Worm (Caenorhabditis elegans) whole organism, young adult: ENCODE results near the gene mrpl-35.

ENCODE experiments used
- B0336.3 ChIP-seq: fragments of 200-800 bp; sonication (Bioruptor generic); IDR thresholded peaks from 2 replicates; pipeline ENCODE4 v1.3.6; 2022; ENCODE audit warnings: missing genetic modification characterization, missing compliant biosample characterization
- D2030.7 ChIP-seq: fragments of 200-800 bp; sonication (Bioruptor generic); IDR thresholded peaks from 2 replicates; pipeline ENCODE4 v1.3.6; 2022; ENCODE audit warnings: missing genetic modification reagents, missing genetic modification characterization, missing compliant biosample characterization
- F22D6.2 ChIP-seq: sonication (generic microtip); optimal IDR thresholded peaks from 2 replicates; lab custom pipeline; 2016; ENCODE audit warnings: mild to moderate bottlenecking, missing genetic modification characterization, missing compliant biosample characterization
- F23B12.7 ChIP-seq: sonication (generic microtip); optimal IDR thresholded peaks from 2 replicates; lab custom pipeline; 2017; ENCODE audit warnings: missing genetic modification characterization, mild to moderate bottlenecking, missing compliant biosample characterization, antibody characterized with exemption, moderate library complexity; ENCODE audit not compliant: insufficient read depth
- F33H1.4 ChIP-seq: fragments of 200-800 bp; sonication (Bioruptor generic); IDR thresholded peaks from 2 replicates; pipeline ENCODE4 v1.3.6; 2022; ENCODE audit warnings: missing genetic modification reagents, missing genetic modification characterization, missing compliant biosample characterization
- F52B5.7 ChIP-seq: sonication (generic microtip); optimal IDR thresholded peaks from 2 replicates; lab custom pipeline; 2016; ENCODE audit warnings: mild to moderate bottlenecking, missing genetic modification characterization, missing compliant biosample characterization
- F57A8.1 ChIP-seq: fragments of 200-800 bp; sonication (Bioruptor generic); optimal IDR thresholded peaks from 2 replicates; lab custom pipeline; 2018; ENCODE audit warnings: mild to moderate bottlenecking, missing genetic modification characterization, moderate library complexity, missing compliant biosample characterization
- F57C9.4 ChIP-seq: sonication (generic microtip); optimal IDR thresholded peaks from 2 replicates; lab custom pipeline; 2017; ENCODE audit warnings: mild to moderate bottlenecking, missing genetic modification characterization, missing compliant biosample characterization
- K11D2.4 ChIP-seq: fragments of 200-800 bp; sonication (Bioruptor generic); IDR thresholded peaks from 2 replicates; pipeline ENCODE4 v1.3.6; 2022; ENCODE audit warnings: missing genetic modification reagents, missing genetic modification characterization, missing compliant biosample characterization
- T07F8.4 ChIP-seq: sonication (generic microtip); optimal IDR thresholded peaks from 2 replicates; lab custom pipeline; 2016; ENCODE audit warnings: mild to moderate bottlenecking, missing genetic modification characterization, moderate library complexity, missing compliant biosample characterization
- T26A5.8 ChIP-seq: sonication (generic microtip); optimal IDR thresholded peaks from 2 replicates; lab custom pipeline; 2016; ENCODE audit warnings: missing genetic modification characterization, missing compliant biosample characterization
- akir-1 ChIP-seq: fragments of 200-800 bp; sonication (Bioruptor generic); optimal IDR thresholded peaks from 2 replicates; lab custom pipeline; 2018; ENCODE audit warnings: mild to moderate bottlenecking, missing genetic modification characterization, moderate library complexity, missing compliant biosample characterization
- aptf-3 ChIP-seq: fragments of 200-800 bp; sonication (Bioruptor generic); IDR thresholded peaks from 2 replicates; pipeline ENCODE4 v1.3.6; 2022; ENCODE audit warnings: missing genetic modification characterization, missing compliant biosample characterization
- bed-1 ChIP-seq: fragments of 200-800 bp; sonication (Bioruptor generic); IDR thresholded peaks from 2 replicates; pipeline ENCODE4 v1.3.6; 2022; ENCODE audit warnings: missing genetic modification reagents, missing genetic modification characterization, missing compliant biosample characterization
- ccch-3 ChIP-seq: fragments of 200-800 bp; sonication (Bioruptor generic); optimal IDR thresholded peaks from 2 replicates; lab custom pipeline; 2018; ENCODE audit warnings: mild to moderate bottlenecking, missing genetic modification characterization, missing compliant biosample characterization
- die-1 ChIP-seq: sonication (generic microtip); optimal IDR thresholded peaks from 2 replicates; lab custom pipeline; 2016; ENCODE audit warnings: missing genotype, mild to moderate bottlenecking, missing genetic modification characterization, missing compliant biosample characterization
- dox-1 ChIP-seq: fragments of 200-800 bp; sonication (Bioruptor generic); IDR thresholded peaks from 2 replicates; pipeline ENCODE4 v1.3.6; 2022; ENCODE audit warnings: missing genetic modification reagents, missing genetic modification characterization, missing compliant biosample characterization
- egl-18 ChIP-seq: fragments of 200-800 bp; sonication (Bioruptor generic); IDR thresholded peaks from 2 replicates; pipeline ENCODE4 v1.3.6; 2022; ENCODE audit warnings: missing genetic modification reagents, missing genetic modification characterization, missing compliant biosample characterization
- egl-44 ChIP-seq: fragments of 200-800 bp; sonication (Bioruptor generic); IDR thresholded peaks from 2 replicates; pipeline ENCODE4 v1.3.6; 2022; ENCODE audit warnings: missing genetic modification reagents, missing genetic modification characterization, missing compliant biosample characterization
- egrh-3 ChIP-seq: fragments of 200-800 bp; sonication (Bioruptor generic); IDR thresholded peaks from 2 replicates; pipeline ENCODE4 v1.3.6; 2022; ENCODE audit warnings: missing genetic modification reagents, missing genetic modification characterization, missing compliant biosample characterization
- fkh-3 ChIP-seq: sonication (generic microtip); optimal IDR thresholded peaks from 2 replicates; lab custom pipeline; 2016; ENCODE audit warnings: mild to moderate bottlenecking, missing genetic modification characterization, missing compliant biosample characterization
- hmg-1.2 ChIP-seq: fragments of 200-800 bp; sonication (Bioruptor generic); IDR thresholded peaks from 2 replicates; pipeline ENCODE4 v1.3.6; 2022; ENCODE audit warnings: missing genetic modification reagents, missing genetic modification characterization, missing compliant biosample characterization
- hmg-20 ChIP-seq: fragments of 200-800 bp; sonication (Bioruptor generic); IDR thresholded peaks from 2 replicates; pipeline ENCODE4 v1.3.6; 2022; ENCODE audit warnings: missing genetic modification reagents, missing genetic modification characterization, missing compliant biosample characterization
- hrde-1 ChIP-seq: sonication (generic microtip); optimal IDR thresholded peaks from 2 replicates; lab custom pipeline; 2016; ENCODE audit warnings: missing genetic modification characterization, mild to moderate bottlenecking, missing compliant biosample characterization, moderate library complexity, missing genotype, missing genetic modification reagents, borderline replicate concordance
- lin-35 ChIP-seq, 3 experiments: fragments of 150-350 bp in 2 of 3; sonication (generic microtip) in 1 of 3; optimal IDR thresholded peaks; 2 replicates each; lab custom pipeline; 2014 to 2018; ENCODE audit warnings: missing biosample characterization in 3 of 3, missing genetic modification characterization in 3 of 3, missing genetic modification reagents in 3 of 3
- lin-40 ChIP-seq: sonication (generic microtip); optimal IDR thresholded peaks from 2 replicates; lab custom pipeline; 2016; ENCODE audit warnings: missing genetic modification characterization, mild to moderate bottlenecking, missing compliant biosample characterization, missing genotype, missing genetic modification reagents
- lin-54 ChIP-seq: fragments of 200-800 bp; sonication (Bioruptor generic); optimal IDR thresholded peaks from 2 replicates; lab custom pipeline; 2018; ENCODE audit warnings: mild to moderate bottlenecking, missing genetic modification characterization, missing compliant biosample characterization
- lsl-1 ChIP-seq: fragments of 200-800 bp; sonication (Bioruptor generic); optimal IDR thresholded peaks from 2 replicates; lab custom pipeline; 2018; ENCODE audit warnings: mild to moderate bottlenecking, missing genetic modification characterization, moderate library complexity, missing compliant biosample characterization
- madf-8 ChIP-seq: fragments of 200-800 bp; sonication (Bioruptor generic); conservative IDR thresholded peaks from 2 replicates; pipeline ENCODE4 v1.3.6; 2022; ENCODE audit warnings: missing genetic modification reagents, missing genetic modification characterization, missing compliant biosample characterization
- nfyb-1 ChIP-seq: fragments of 200-800 bp; sonication (Bioruptor generic); IDR thresholded peaks from 2 replicates; pipeline ENCODE4 v1.3.6; 2022; ENCODE audit warnings: missing genetic modification reagents, missing genetic modification characterization, missing compliant biosample characterization
- nhr-120 ChIP-seq: fragments of 200-800 bp; sonication (Bioruptor generic); IDR thresholded peaks from 2 replicates; pipeline ENCODE4 v1.3.6; 2022; ENCODE audit warnings: missing genetic modification characterization, missing compliant biosample characterization
- nhr-80 ChIP-seq: sonication (generic microtip); optimal IDR thresholded peaks from 2 replicates; lab custom pipeline; 2016; ENCODE audit warnings: missing genetic modification characterization, missing compliant biosample characterization
- rec-8 ChIP-seq, 2 experiments: sonication (generic microtip); optimal IDR thresholded peaks; 2 replicates each; lab custom pipeline; 2016; ENCODE audit warnings: mild to moderate bottlenecking in 2 of 2, missing genetic modification characterization in 2 of 2, missing genetic modification reagents in 2 of 2, missing genotype in 2 of 2, missing biosample characterization in 1 of 2, missing compliant biosample characterization in 1 of 2, moderate library complexity in 1 of 2
- snpc-4 ChIP-seq, 5 experiments: fragments of 150-350 bp in 1 of 5; sonication (generic microtip) in 4 of 5; optimal IDR thresholded peaks; 2 replicates each; lab custom pipeline; 2014 to 2018; ENCODE audit warnings: missing genetic modification characterization in 5 of 5, missing biosample characterization in 3 of 5, antibody characterized with exemption in 2 of 5, mild to moderate bottlenecking in 2 of 5, missing compliant biosample characterization in 2 of 5, missing genotype in 2 of 5, moderate library complexity in 2 of 5, missing genetic modification reagents in 1 of 5
- ztf-28 ChIP-seq: fragments of 200-800 bp; sonication (Bioruptor generic); IDR thresholded peaks from 2 replicates; pipeline ENCODE4 v1.3.6; 2022; ENCODE audit warnings: missing genetic modification reagents, missing genetic modification characterization, missing compliant biosample characterization

Gene mrpl-35

DNA sequence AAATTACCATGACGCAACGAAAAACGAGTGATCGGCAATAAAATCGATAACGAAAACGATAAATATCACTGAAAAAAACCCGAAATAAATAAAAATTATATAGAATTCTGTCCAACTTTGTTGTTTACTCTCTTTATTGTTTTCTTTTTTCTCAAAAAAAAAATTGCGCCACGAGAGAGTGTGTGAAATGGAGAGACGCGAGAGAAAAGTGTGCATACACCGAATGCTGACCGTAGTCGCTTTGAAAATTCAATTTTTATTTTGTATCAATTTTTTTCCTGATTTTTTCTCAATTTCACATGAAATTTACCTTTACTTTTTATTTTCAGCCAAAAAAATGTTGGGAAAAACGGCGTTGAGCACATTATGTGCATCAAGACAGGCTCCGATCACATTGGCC lies at the start of gene mrpl-35, which contains the start of gene M01F1.4:
Gene mrpl-35 (plus strand): TSS at position 330 of the 400 bp plus-strand sequence.
Gene M01F1.4 (minus strand): TSS at position 126 of the 400 bp plus-strand sequence.
- TF ChIP-seq F22D6.2 (tag; lab: Kevin White, UChicago) (no peak), nhr-80 (peak; percentile 13), egl-18 (GFP tag; lab: Robert Waterston, UW) (no peak), D2030.7 (peak; percentile 31; the same call in 1 of the 2 replicates), T07F8.4 (tag; lab: Kevin White, UChicago) (no peak), hmg-1.2 (GFP tag; lab: Robert Waterston, UW) (peak; percentile 97), aptf-3 (GFP tag; lab: Robert Waterston, UW) (no peak), lsl-1 (peak; percentile 78), lin-35 (GFP tag; optimal IDR thresholded peaks at IDR 0.05; lab: Kevin White, UChicago) (peak in 1 of 3 experiments; percentile 9), F52B5.7 (tag; lab: Kevin White, UChicago) (no peak), lin-40 (tag; lab: Kevin White, UChicago) (peak; percentile 1), snpc-4 (GFP tag; optimal IDR thresholded peaks at IDR 0.05; lab: Kevin White, UChicago) (no peak), snpc-4 (tag; optimal IDR thresholded peaks at IDR 0.05; lab: Kevin White, UChicago) (peak in 3 of 4 experiments; percentile 6 to 36 (median 27)), lin-54 (GFP tag; lab: Kevin White, UChicago) (peak; percentile 16), dox-1 (GFP tag; lab: Robert Waterston, UW) (peak; percentile 44), nhr-120 (GFP tag; lab: Robert Waterston, UW) (0 out of 2 replicates have a peak, but pooled peaks have one; percentile 22), F33H1.4 (GFP tag; lab: Robert Waterston, UW) (peak; percentile 44; the same call in 1 of the 2 replicates), hmg-20 (GFP tag; lab: Robert Waterston, UW) (no peak)

ce11 chrIII:3461403-3461802 lies 48.6 kb upstream of the mrpl-35 start, which contains the start of gene pph-6:
Gene pph-6, plus strand, starts transcription at chrIII:3461703.
- TF ChIP-seq egrh-3 (GFP tag; lab: Robert Waterston, UW) (no peak), F57A8.1 (no peak), bed-1 (no peak), D2030.7 (no peak), akir-1 (GFP tag; lab: Kevin White, UChicago) (no peak), rec-8 (tag; optimal IDR thresholded peaks at IDR 0.05; lab: Kevin White, UChicago) (no peak), die-1 (no peak), egl-44 (GFP tag; lab: Robert Waterston, UW) (no peak), ccch-3 (no peak), T26A5.8 (no peak), ztf-28 (GFP tag; lab: Robert Waterston, UW) (no peak), B0336.3 (GFP tag; lab: Robert Waterston, UW) (no peak), madf-8 (no peak), F23B12.7 (tag; lab: Kevin White, UChicago) (no peak), hrde-1 (no peak), F57C9.4 (tag; lab: Kevin White, UChicago) (no peak), K11D2.4 (GFP tag; lab: Robert Waterston, UW) (no peak)

DNA sequence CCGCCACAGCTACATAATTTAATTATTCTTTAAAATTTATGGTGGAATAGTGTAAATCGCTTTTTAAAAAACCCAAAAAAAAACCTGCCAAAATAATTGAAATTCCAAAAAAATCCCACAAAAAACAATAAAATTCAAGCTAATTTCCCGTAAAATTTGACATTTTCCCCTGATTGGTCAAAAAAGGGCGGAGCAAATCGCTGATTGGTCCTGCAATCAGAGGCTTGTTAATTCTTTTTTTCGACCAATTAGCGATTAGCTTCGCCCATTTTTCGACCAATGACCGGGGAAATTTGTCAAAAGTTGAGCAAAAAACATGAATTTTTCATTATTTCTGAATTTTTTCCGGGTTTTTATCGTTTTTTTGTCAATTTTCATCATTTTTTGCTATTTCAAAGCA lies 43.0 kb upstream of the mrpl-35 start:
- TF ChIP-seq fkh-3: no peak
- peak; percentile 73 for TF ChIP-seq nfyb-1 (GFP tag; lab: Robert Waterston, UW)
